Worm (Caenorhabditis elegans) whole organism, L4 larva: ENCODE results near the gene T05A8.2.

Source experiments
- F37D6.2 ChIP-seq: sonication (generic microtip); optimal IDR thresholded peaks from 2 replicates; lab custom pipeline; 2016; ENCODE audit warnings: mild to moderate bottlenecking, missing genetic modification characterization, missing compliant biosample characterization
- R02D3.7 ChIP-seq: fragments of 150-350 bp; sonication (generic microtip); optimal IDR thresholded peaks from 3 replicates; lab custom pipeline; 2014; ENCODE audit warnings: missing biosample characterization, missing genetic modification characterization
- Y48G9A.11 ChIP-seq: fragments of 200-800 bp; sonication (Bioruptor generic); IDR thresholded peaks from 2 replicates; pipeline ENCODE4 v1.3.6; 2022; ENCODE audit warnings: missing genetic modification reagents, missing genetic modification characterization, missing compliant biosample characterization
- Y5F2A.4 ChIP-seq: fragments of 200-800 bp; sonication (Bioruptor generic); optimal IDR thresholded peaks from 2 replicates; lab custom pipeline; 2018; ENCODE audit warnings: mild to moderate bottlenecking, missing genetic modification characterization, missing compliant biosample characterization
- Y75B8A.6 ChIP-seq: fragments of 200-800 bp; sonication (Bioruptor generic); IDR thresholded peaks from 2 replicates; pipeline ENCODE4 v1.3.6; 2022; ENCODE audit warnings: missing genetic modification reagents, missing genetic modification characterization, missing compliant biosample characterization
- aha-1 ChIP-seq: fragments of 150-350 bp; peaks from one replicate; lab custom pipeline; 2014; ENCODE audit warnings: missing biosample characterization, missing genetic modification characterization
- ama-1 ChIP-seq: fragments of 150-350 bp; optimal IDR thresholded peaks from 2 replicates; lab custom pipeline; 2014; ENCODE audit warnings: inconsistent platforms, mixed read lengths
- arid-1 ChIP-seq: fragments of 200-800 bp; sonication (Bioruptor generic); conservative IDR thresholded peaks from 2 replicates; pipeline ENCODE4 v1.3.6; 2022; ENCODE audit warnings: missing genetic modification reagents, missing genetic modification characterization, missing compliant biosample characterization
- attf-4 ChIP-seq: sonication (generic microtip); optimal IDR thresholded peaks from 3 replicates; lab custom pipeline; 2017; ENCODE audit warnings: missing biosample characterization, missing genetic modification characterization
- ceh-32 ChIP-seq: sonication (generic microtip); optimal IDR thresholded peaks from 2 replicates; lab custom pipeline; 2016; ENCODE audit warnings: mild to moderate bottlenecking, missing genetic modification characterization, missing compliant biosample characterization; ENCODE audit not compliant: poor library complexity
- ces-1 ChIP-seq: fragments of 150-350 bp; sonication (generic microtip); optimal IDR thresholded peaks from 4 replicates; lab custom pipeline; 2014; ENCODE audit warnings: missing biosample characterization, missing genetic modification reagents, missing genetic modification characterization
- cey-2 ChIP-seq: sonication (generic microtip); optimal IDR thresholded peaks from 3 replicates; lab custom pipeline; 2017; ENCODE audit warnings: missing genetic modification characterization, mild to moderate bottlenecking, missing compliant biosample characterization, antibody characterized with exemption, borderline replicate concordance; ENCODE audit not compliant: insufficient read depth
- daf-16 ChIP-seq, 3 experiments: sonication (generic microtip); optimal IDR thresholded peaks; 2 replicates each; lab custom pipeline; 2016 to 2017; ENCODE audit warnings: missing genetic modification characterization in 3 of 3, missing genetic modification reagents in 3 of 3, mild to moderate bottlenecking in 2 of 3, missing compliant biosample characterization in 2 of 3, missing biosample characterization in 1 of 3, moderate library complexity in 1 of 3
- daf-19 ChIP-seq: fragments of 200-800 bp; sonication (Bioruptor generic); conservative IDR thresholded peaks from 2 replicates; pipeline ENCODE4 v1.3.6; 2022; ENCODE audit warnings: missing genetic modification characterization, missing compliant biosample characterization
- dmd-8 ChIP-seq: fragments of 200-800 bp; sonication (Bioruptor generic); IDR thresholded peaks from 2 replicates; pipeline ENCODE4 v1.3.6; 2022; ENCODE audit warnings: missing genetic modification characterization, missing compliant biosample characterization
- dpl-1 ChIP-seq: fragments of 150-350 bp; optimal IDR thresholded peaks from 2 replicates; lab custom pipeline; 2014; ENCODE audit warnings: missing biosample characterization, missing genetic modification reagents, missing genetic modification characterization
- dve-1 ChIP-seq: sonication (generic microtip); optimal IDR thresholded peaks from 2 replicates; lab custom pipeline; 2017; ENCODE audit warnings: antibody characterized with exemption, mild to moderate bottlenecking, missing genetic modification characterization, missing compliant biosample characterization; ENCODE audit not compliant: insufficient read depth
- fkh-10 ChIP-seq: fragments of 150-350 bp; optimal IDR thresholded peaks from 2 replicates; lab custom pipeline; 2014; ENCODE audit warnings: missing biosample characterization, missing genetic modification reagents, missing genetic modification characterization
- fos-1 ChIP-seq: fragments of 150-350 bp; optimal IDR thresholded peaks from 2 replicates; lab custom pipeline; 2014; ENCODE audit warnings: missing biosample characterization, missing genetic modification characterization
- hif-1 ChIP-seq, 2 experiments: sonication (generic microtip); optimal IDR thresholded peaks; 2 replicates each; lab custom pipeline; 2016 to 2017; ENCODE audit warnings: missing compliant biosample characterization in 2 of 2, missing genetic modification characterization in 2 of 2, missing genetic modification reagents in 2 of 2, missing genotype in 2 of 2, mild to moderate bottlenecking in 1 of 2
- hlh-11 ChIP-seq: fragments of 200-800 bp; sonication (Bioruptor generic); optimal IDR thresholded peaks from 2 replicates; lab custom pipeline; 2018; ENCODE audit warnings: mild to moderate bottlenecking, missing genetic modification characterization, missing compliant biosample characterization
- hlh-30 ChIP-seq: sonication (generic microtip); optimal IDR thresholded peaks from 2 replicates; lab custom pipeline; 2017; ENCODE audit warnings: antibody characterized with exemption, mild to moderate bottlenecking, missing genetic modification characterization, missing compliant biosample characterization; ENCODE audit not compliant: insufficient read depth
- lim-7 ChIP-seq: fragments of 200-800 bp; sonication (Bioruptor generic); IDR thresholded peaks from 2 replicates; pipeline ENCODE4 v1.3.6; 2022; ENCODE audit warnings: missing genetic modification characterization, missing compliant biosample characterization
- lin-39 ChIP-seq: fragments of 150-350 bp; optimal IDR thresholded peaks from 2 replicates; lab custom pipeline; 2014; ENCODE audit warnings: missing biosample characterization, missing genetic modification reagents, missing genetic modification characterization
- lir-3 ChIP-seq: sonication (generic microtip); optimal IDR thresholded peaks from 2 replicates; lab custom pipeline; 2016; ENCODE audit warnings: mild to moderate bottlenecking, missing genetic modification characterization, missing compliant biosample characterization
- madf-9 ChIP-seq: fragments of 200-800 bp; sonication (Bioruptor generic); conservative IDR thresholded peaks from 2 replicates; pipeline ENCODE4 v1.3.6; 2022; ENCODE audit warnings: missing genetic modification reagents, missing genetic modification characterization, missing compliant biosample characterization
- nhr-10 ChIP-seq: fragments of 150-350 bp; optimal IDR thresholded peaks from 2 replicates; lab custom pipeline; 2014; ENCODE audit warnings: missing biosample characterization, missing genetic modification characterization
- nhr-111 ChIP-seq: fragments of 200-800 bp; sonication (Bioruptor generic); optimal IDR thresholded peaks from 2 replicates; lab custom pipeline; 2018; ENCODE audit warnings: mild to moderate bottlenecking, missing genetic modification characterization, missing compliant biosample characterization
- nhr-25 ChIP-seq: sonication (generic microtip); optimal IDR thresholded peaks from 2 replicates; lab custom pipeline; 2017; ENCODE audit warnings: missing genetic modification characterization, mild to moderate bottlenecking, missing compliant biosample characterization, antibody characterized with exemption, moderate library complexity, borderline replicate concordance; ENCODE audit not compliant: insufficient read depth
- nhr-41 ChIP-seq: fragments of 200-800 bp; sonication (Bioruptor generic); IDR thresholded peaks from 2 replicates; pipeline ENCODE4 v1.3.6; 2022; ENCODE audit warnings: missing genetic modification reagents, missing genetic modification characterization, missing compliant biosample characterization
- pha-4 ChIP-seq, 2 experiments: fragments of 150-350 bp in 1 of 2; fragments of 200-800 bp in 1 of 2; sonication (Bioruptor generic) in 1 of 2; IDR thresholded peaks in 1 of 2; optimal IDR thresholded peaks in 1 of 2; 2 replicates each; pipeline versions ENCODE4 v1.3.6 to Lab custom; 2014 to 2022; ENCODE audit warnings: missing genetic modification characterization in 2 of 2, missing genetic modification reagents in 2 of 2, missing biosample characterization in 1 of 2, missing compliant biosample characterization in 1 of 2
- sdz-12 ChIP-seq: fragments of 200-800 bp; sonication (Bioruptor generic); optimal IDR thresholded peaks from 2 replicates; lab custom pipeline; 2018; ENCODE audit warnings: mild to moderate bottlenecking, missing genetic modification characterization, missing compliant biosample characterization
- skn-1 ChIP-seq: fragments of 150-350 bp; optimal IDR thresholded peaks from 2 replicates; lab custom pipeline; 2014; ENCODE audit warnings: missing biosample characterization, missing genetic modification characterization
- zfp-3 ChIP-seq: fragments of 200-800 bp; sonication (Bioruptor generic); conservative IDR thresholded peaks from 2 replicates; pipeline ENCODE4 v1.3.6; 2022; ENCODE audit warnings: missing genetic modification reagents, missing genetic modification characterization, missing compliant biosample characterization
- zip-11 ChIP-seq: fragments of 200-800 bp; sonication (Bioruptor generic); IDR thresholded peaks from 2 replicates; pipeline ENCODE4 v1.3.6; 2022; ENCODE audit warnings: missing genetic modification characterization, missing compliant biosample characterization

The T05A8.2 gene

DNA sequence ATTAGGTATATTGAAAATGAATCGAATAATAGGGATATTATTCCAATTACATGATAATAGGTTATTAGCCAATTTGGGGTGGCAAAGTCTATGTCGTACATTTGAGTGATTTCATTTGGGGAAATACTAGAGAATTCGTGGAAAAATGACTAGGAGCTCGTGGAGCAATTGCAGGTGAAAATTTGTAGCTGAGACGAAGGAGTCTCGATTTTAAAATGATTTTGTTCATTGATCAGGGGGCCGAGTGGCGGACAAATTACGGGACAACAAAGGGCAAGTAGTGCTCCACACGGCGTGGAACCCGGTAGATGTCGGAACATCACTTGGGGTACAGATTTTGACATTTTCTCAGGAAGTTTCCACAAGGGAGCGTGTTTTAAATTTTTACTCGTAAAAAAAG is 12.4 kb downstream of the T05A8.2 start, which contains the start of gene sri-62:
Gene sri-62 (minus strand): TSS at position 101 of the 400 bp plus-strand sequence.
- TF ChIP-seq nhr-25 (tag; lab: Kevin White, UChicago), result no peak
- TF ChIP-seq skn-1 (tag; lab: Kevin White, UChicago), result no peak
- TF ChIP-seq ceh-32 (tag; lab: Kevin White, UChicago), result no peak
- TF ChIP-seq daf-16 (GFP tag; optimal IDR thresholded peaks at IDR 0.05; lab: Kevin White, UChicago), result no peak
- TF ChIP-seq daf-16 (tag; optimal IDR thresholded peaks at IDR 0.05; lab: Kevin White, UChicago), result no peak
- TF ChIP-seq pha-4 (GFP tag; IDR thresholded peaks at IDR 0.05; lab: Robert Waterston, UW), result no peak
- TF ChIP-seq pha-4 (tag; optimal IDR thresholded peaks at IDR 0.05; lab: Kevin White, UChicago), result no peak
- TF ChIP-seq R02D3.7 (tag; lab: Kevin White, UChicago), result no peak
- TF ChIP-seq zip-11 (GFP tag; lab: Robert Waterston, UW), result no peak
- no peak for TF ChIP-seq lim-7 (GFP tag; lab: Robert Waterston, UW)
- TF ChIP-seq sdz-12 (GFP tag; lab: Kevin White, UChicago), result no peak
- no peak for TF ChIP-seq ama-1
- TF ChIP-seq ces-1 (GFP tag; lab: Kevin White, UChicago), result no peak
- TF ChIP-seq Y75B8A.6, result no peak
- no peak for TF ChIP-seq attf-4 (tag; lab: Kevin White, UChicago)
- TF ChIP-seq nhr-10 (tag; lab: Kevin White, UChicago), result no peak
- no peak for TF ChIP-seq F37D6.2 (tag; lab: Kevin White, UChicago)
- no peak for TF ChIP-seq cey-2 (tag; lab: Kevin White, UChicago)
- TF ChIP-seq nhr-41 (GFP tag; lab: Robert Waterston, UW), result no peak

DNA sequence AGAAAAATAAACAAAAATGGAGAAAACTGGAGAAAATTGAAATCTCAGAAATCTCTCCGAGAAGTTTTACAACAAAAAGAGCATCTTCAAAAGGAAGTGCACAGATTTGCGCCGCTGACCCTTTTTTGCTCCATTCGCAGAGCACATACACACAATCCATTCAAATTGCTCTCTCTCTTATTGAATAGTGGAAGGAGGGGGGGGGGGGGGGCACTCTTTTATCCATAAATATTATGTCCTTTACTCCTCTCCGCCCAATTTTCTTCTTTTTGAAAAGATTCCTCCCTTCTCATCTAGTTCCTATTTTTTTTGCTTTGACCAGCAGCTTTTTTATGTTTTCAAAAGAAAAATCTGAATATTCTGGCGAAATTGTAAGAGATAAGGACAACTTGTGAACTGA is 15.7 kb downstream of the T05A8.2 start:
- TF ChIP-seq nhr-10 (tag; lab: Kevin White, UChicago) (no peak), hlh-11 (tag; lab: Kevin White, UChicago) (no peak), fos-1 (tag; lab: Kevin White, UChicago) (no peak), Y5F2A.4 (GFP tag; lab: Kevin White, UChicago) (no peak), fkh-10 (GFP tag; lab: Kevin White, UChicago) (peak; percentile 40)

DNA sequence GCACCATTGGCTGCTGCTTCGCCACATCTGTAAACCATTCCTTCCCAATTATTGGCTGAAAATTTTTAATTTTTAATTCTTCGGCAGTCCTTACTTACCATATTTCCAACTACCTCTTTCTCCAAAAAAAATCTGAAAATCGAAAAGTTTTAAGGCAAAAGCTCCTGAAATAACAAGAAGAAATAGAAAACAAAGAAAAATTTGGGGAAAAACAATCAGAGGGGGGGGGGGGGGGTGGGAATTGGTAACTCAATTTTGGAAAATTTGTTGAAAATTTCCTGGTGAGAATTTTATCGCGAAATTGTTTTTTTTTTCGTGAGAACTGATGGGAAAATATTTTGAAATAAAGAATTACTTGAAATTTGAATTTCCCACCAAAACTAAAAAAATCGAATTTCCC is 18.3 kb downstream of the T05A8.2 start, which contains the start of gene set-11:
Gene set-11 (minus strand): TSS at position 101 of the 400 bp plus-strand sequence.
- TF ChIP-seq dmd-8 (GFP tag; lab: Robert Waterston, UW) (no peak), Y48G9A.11 (GFP tag; lab: Robert Waterston, UW) (no peak), nhr-111 (no peak), arid-1 (no peak), daf-19 (GFP tag; lab: Robert Waterston, UW) (no peak), dve-1 (tag; lab: Kevin White, UChicago) (no peak), lir-3 (tag; lab: Kevin White, UChicago) (no peak), madf-9 (GFP tag; lab: Robert Waterston, UW) (no peak), lin-39 (tag; lab: Kevin White, UChicago) (no peak), zfp-3 (no peak), hif-1 (tag; optimal IDR thresholded peaks at IDR 0.05; lab: Kevin White, UChicago) (no peak), aha-1 (tag; lab: Kevin White, UChicago) (no peak), hlh-30 (tag; lab: Kevin White, UChicago) (no peak), dpl-1 (GFP tag; lab: Kevin White, UChicago) (no peak)
- TF ChIP-seq, all 104 proteins: peak for 0
